Fruit fly (Drosophila melanogaster) whole organism, pupa: ENCODE measurements around the gene CG5043.

Experiments
- CG10348 ChIP-seq: fragments of 200-800 bp; sonication (Bioruptor generic); IDR thresholded peaks from 2 replicates; pipeline ENCODE4 v1.3.6; 2022; ENCODE audit warnings: missing biosample characterization, missing genetic modification characterization
- CG12605 ChIP-seq: fragments of 200-800 bp; sonication (Bioruptor generic); IDR thresholded peaks from 2 replicates; pipeline ENCODE4 v1.3.6; 2022; ENCODE audit warnings: missing biosample characterization, missing genetic modification characterization
- CG13204 ChIP-seq: fragments of 200-800 bp; sonication (Bioruptor generic); optimal IDR thresholded peaks from 2 replicates; lab custom pipeline; 2018; ENCODE audit warnings: missing biosample characterization, mild to moderate bottlenecking, missing genetic modification characterization, moderate library complexity
- CG14655 ChIP-seq: fragments of 200-800 bp; sonication (Bioruptor generic); optimal IDR thresholded peaks from 3 replicates; lab custom pipeline; 2017; ENCODE audit warnings: mild to moderate bottlenecking, missing biosample characterization, missing genetic modification reagents, missing genetic modification characterization
- CG15710 ChIP-seq: fragments of 200-800 bp; sonication (Bioruptor generic); optimal IDR thresholded peaks from 2 replicates; lab custom pipeline; 2018; ENCODE audit warnings: missing biosample characterization, mild to moderate bottlenecking, missing genetic modification characterization, moderate library complexity
- CG17806 ChIP-seq: fragments of 200-800 bp; sonication (Bioruptor generic); optimal IDR thresholded peaks from 2 replicates; lab custom pipeline; 2018; ENCODE audit warnings: missing biosample characterization, mild to moderate bottlenecking, missing genetic modification characterization, moderate library complexity
- CG32121 ChIP-seq: fragments of 200-800 bp; sonication (Bioruptor generic); IDR thresholded peaks from 2 replicates; pipeline ENCODE4 v1.3.6; 2022; ENCODE audit warnings: missing biosample characterization, missing genetic modification characterization
- CG34367 ChIP-seq: fragments of 200-800 bp; sonication (Bioruptor generic); optimal IDR thresholded peaks from 2 replicates; lab custom pipeline; 2018; ENCODE audit warnings: missing biosample characterization, mild to moderate bottlenecking, missing genetic modification characterization
- CG4496 ChIP-seq: fragments of 200-800 bp; sonication (Bioruptor generic); IDR thresholded peaks from 3 replicates; pipeline ENCODE4 v1.3.6; 2022; ENCODE audit warnings: missing biosample characterization, missing genetic modification characterization
- CG8159 ChIP-seq: fragments of 200-800 bp; sonication (Bioruptor generic); optimal IDR thresholded peaks from 3 replicates; lab custom pipeline; 2018; ENCODE audit warnings: missing biosample characterization, mild to moderate bottlenecking, missing genetic modification characterization, moderate library complexity
- CG8301 ChIP-seq: fragments of 200-800 bp; sonication (Bioruptor generic); optimal IDR thresholded peaks from 2 replicates; lab custom pipeline; 2018; ENCODE audit warnings: missing biosample characterization, mild to moderate bottlenecking, missing genetic modification characterization
- CG9948 ChIP-seq: fragments of 200-800 bp; sonication (Bioruptor generic); optimal IDR thresholded peaks from 2 replicates; lab custom pipeline; 2018; ENCODE audit warnings: missing biosample characterization, mild to moderate bottlenecking, missing genetic modification characterization, moderate library complexity
- D1 ChIP-seq: fragments of 200-800 bp; sonication (Bioruptor generic); optimal IDR thresholded peaks from 2 replicates; lab custom pipeline; 2018; ENCODE audit warnings: missing biosample characterization, mild to moderate bottlenecking, missing genetic modification characterization, moderate library complexity
- EcR ChIP-seq: fragments of 200-800 bp; sonication (Bioruptor generic); optimal IDR thresholded peaks from 3 replicates; lab custom pipeline; 2019; ENCODE audit warnings: missing biosample characterization, missing genetic modification characterization, mild to moderate bottlenecking, moderate library complexity, missing genetic modification reagents
- Ets98B ChIP-seq: fragments of 200-800 bp; sonication (Bioruptor generic); IDR thresholded peaks from 2 replicates; pipeline ENCODE4 v1.3.6; 2022; ENCODE audit warnings: missing biosample characterization, missing genetic modification characterization
- Pif1A ChIP-seq: fragments of 200-800 bp; sonication (Bioruptor generic); optimal IDR thresholded peaks from 3 replicates; lab custom pipeline; 2016; ENCODE audit warnings: missing biosample characterization, missing genetic modification characterization
- Pif1B ChIP-seq: fragments of 200-800 bp; sonication (Bioruptor generic); optimal IDR thresholded peaks from 3 replicates; lab custom pipeline; 2016; ENCODE audit warnings: missing biosample characterization, missing genetic modification characterization
- Snoo ChIP-seq: fragments of 200-800 bp; sonication (Bioruptor generic); optimal IDR thresholded peaks from 3 replicates; lab custom pipeline; 2017; ENCODE audit warnings: missing biosample characterization, mild to moderate bottlenecking, missing genetic modification characterization, inconsistent platforms
- fd96Ca ChIP-seq: fragments of 200-800 bp; sonication (Bioruptor generic); IDR thresholded peaks from 3 replicates; pipeline ENCODE4 v1.3.6; 2022; ENCODE audit warnings: missing biosample characterization, missing genetic modification characterization
- gl ChIP-seq: fragments of 200-800 bp; sonication (Bioruptor generic); optimal IDR thresholded peaks from 2 replicates; lab custom pipeline; 2018; ENCODE audit warnings: missing biosample characterization, mild to moderate bottlenecking, missing genetic modification characterization
- rn ChIP-seq: fragments of 200-800 bp; sonication (Bioruptor generic); IDR thresholded peaks from 2 replicates; pipeline ENCODE4 v1.3.6; 2022; ENCODE audit warnings: missing biosample characterization, missing genetic modification characterization

Gene CG5043

DNA sequence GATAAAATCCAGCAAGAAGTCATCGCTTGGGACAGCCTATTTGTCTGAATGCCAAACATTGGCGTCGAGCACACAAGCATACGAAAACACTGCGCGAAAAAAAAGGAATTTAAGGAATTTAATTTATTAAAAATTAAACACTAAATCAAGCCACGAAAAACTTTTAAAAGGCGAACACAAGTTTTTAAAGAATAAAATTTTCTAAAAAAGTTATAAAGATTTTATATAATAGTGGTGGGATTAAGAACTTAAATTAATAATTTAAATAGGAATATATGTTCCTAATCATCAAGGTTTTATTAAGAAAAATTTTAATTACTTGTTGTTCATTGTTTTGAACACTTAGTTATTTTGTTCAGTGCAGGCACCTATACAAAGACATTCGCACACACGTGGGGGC lies 12.3 kb upstream of the CG5043 start:
- TF ChIP-seq EcR (GFP tag; lab: Kevin White, UChicago) (no peak), CG15710 (tag; lab: Kevin White, UChicago) (peak; percentile 70), gl (tag; lab: Kevin White, UChicago) (no peak), Ets98B (no peak), CG14655 (GFP tag; lab: Kevin White, UChicago) (peak; percentile 74), CG32121 (no peak), CG12605 (GFP tag; lab: Robert Waterston, UW) (no peak), CG8159 (tag; lab: Kevin White, UChicago) (peak; percentile 79), fd96Ca (GFP tag; lab: Robert Waterston, UW) (no peak), Pif1A (no peak), CG8301 (tag; lab: Kevin White, UChicago) (no peak), CG17806 (tag; lab: Kevin White, UChicago) (peak; percentile 62), CG34367 (tag; lab: Kevin White, UChicago) (peak; percentile 6), D1 (tag; lab: Kevin White, UChicago) (peak; percentile 20), CG9948 (tag; lab: Kevin White, UChicago) (peak; percentile 73)
- TF ChIP-seq, all 21 proteins: peak for 7

DNA sequence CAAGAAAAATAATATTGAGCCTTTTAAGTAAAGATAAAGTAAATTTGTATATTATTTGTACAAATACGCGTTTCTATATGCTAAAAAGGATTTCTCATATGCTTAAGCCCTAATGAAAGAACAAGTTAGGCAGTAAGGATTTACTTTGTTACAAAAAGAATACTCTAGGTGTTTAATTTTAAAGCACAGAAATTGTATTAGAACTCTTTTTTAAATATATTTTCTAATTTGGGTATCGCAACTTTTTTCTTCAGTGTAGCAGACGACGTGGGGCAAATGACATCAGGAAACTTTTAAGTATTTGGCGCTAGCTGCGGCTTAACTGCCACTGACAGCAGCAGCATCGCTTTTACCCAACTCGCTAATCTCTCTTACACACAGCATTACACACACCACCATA lies 11.6 kb upstream of the CG5043 start:
- TF ChIP-seq CG9948 (tag; lab: Kevin White, UChicago): peak; percentile 9
- TF ChIP-seq CG15710 (tag; lab: Kevin White, UChicago): peak; percentile 15
- no peak for TF ChIP-seq gl (tag; lab: Kevin White, UChicago)
- TF ChIP-seq EcR (GFP tag; lab: Kevin White, UChicago): no peak
- TF ChIP-seq CG8159 (tag; lab: Kevin White, UChicago): peak; percentile 37
- no peak for TF ChIP-seq CG32121

DNA sequence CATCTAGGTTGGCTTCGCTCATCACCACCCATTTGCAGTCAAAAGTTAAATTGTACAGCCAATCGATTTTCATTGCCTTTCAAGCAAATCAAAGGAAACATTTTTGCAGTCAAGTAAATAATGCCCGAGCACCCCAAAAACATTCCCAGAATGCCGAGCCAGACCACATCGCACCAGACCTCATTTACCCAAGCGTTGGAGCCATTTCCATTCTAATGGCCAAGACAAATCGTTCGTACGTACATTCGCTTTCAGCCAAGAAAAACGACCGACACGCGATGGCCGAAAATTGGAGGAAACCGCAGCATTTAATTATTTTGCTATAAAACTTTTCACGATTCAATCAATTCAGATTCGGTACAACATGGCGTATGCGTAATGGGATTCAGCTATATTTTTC lies 8.7 kb upstream of the CG5043 start:
- TF ChIP-seq CG13204 (no peak), rn (GFP tag; lab: Robert Waterston, UW) (no peak), CG12605 (GFP tag; lab: Robert Waterston, UW) (no peak), CG34367 (tag; lab: Kevin White, UChicago) (no peak), CG8159 (tag; lab: Kevin White, UChicago) (no peak), CG17806 (tag; lab: Kevin White, UChicago) (no peak), D1 (tag; lab: Kevin White, UChicago) (no peak), CG10348 (GFP tag; lab: Robert Waterston, UW) (no peak), Ets98B (no peak), CG15710 (tag; lab: Kevin White, UChicago) (no peak), CG32121 (no peak), EcR (GFP tag; lab: Kevin White, UChicago) (no peak), CG14655 (GFP tag; lab: Kevin White, UChicago) (no peak), CG9948 (tag; lab: Kevin White, UChicago) (no peak), CG4496 (no peak), Pif1A (no peak), fd96Ca (GFP tag; lab: Robert Waterston, UW) (no peak)

- peak; percentile 4 for TF ChIP-seq EcR (GFP tag; lab: Kevin White, UChicago)
- no peak for TF ChIP-seq gl (tag; lab: Kevin White, UChicago)
Measured at dm6 chr2L:17425412-17425811, 8.2 kb upstream of the CG5043 start.

DNA sequence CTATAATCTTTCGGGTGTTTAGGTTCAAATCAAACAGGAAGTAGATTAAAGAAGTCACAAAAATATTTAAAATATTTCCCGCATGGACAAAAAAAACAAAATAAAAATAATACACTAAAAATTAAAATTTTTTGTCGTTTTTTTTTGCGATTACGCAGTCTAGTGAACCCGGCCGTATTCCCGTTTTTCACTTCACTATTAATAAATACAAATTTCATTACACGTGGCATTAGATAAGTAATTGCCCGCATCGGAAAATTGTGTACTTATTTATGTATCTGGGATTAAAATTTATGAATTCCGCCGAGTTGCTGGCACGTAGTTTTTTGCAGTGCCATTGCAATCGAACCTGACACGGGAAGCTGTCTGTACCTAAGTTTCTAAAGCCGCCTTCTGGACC lies 6.5 kb upstream of the CG5043 start:
- no peak for TF ChIP-seq rn (GFP tag; lab: Robert Waterston, UW)
- TF ChIP-seq CG34367 (tag; lab: Kevin White, UChicago): no peak
- no peak for TF ChIP-seq Snoo (tag; lab: Kevin White, UChicago)
- peak; percentile 46 for TF ChIP-seq CG8159 (tag; lab: Kevin White, UChicago)
- no peak; the same call in 1 of the 2 replicates for TF ChIP-seq CG32121
- TF ChIP-seq Ets98B: no peak
- no peak for TF ChIP-seq CG4496
- no peak for TF ChIP-seq CG10348 (GFP tag; lab: Robert Waterston, UW)
- TF ChIP-seq CG17806 (tag; lab: Kevin White, UChicago): peak; percentile 11
- TF ChIP-seq CG9948 (tag; lab: Kevin White, UChicago): peak; percentile 21
- TF ChIP-seq CG15710 (tag; lab: Kevin White, UChicago): peak; percentile 42
- peak; percentile 42 for TF ChIP-seq Pif1A
- no peak for TF ChIP-seq Pif1B (GFP tag; lab: Kevin White, UChicago)
- TF ChIP-seq CG12605 (GFP tag; lab: Robert Waterston, UW): no peak
- TF ChIP-seq CG14655 (GFP tag; lab: Kevin White, UChicago): peak; percentile 60
- TF ChIP-seq CG8301 (tag; lab: Kevin White, UChicago): peak; percentile 18
- no peak for TF ChIP-seq gl (tag; lab: Kevin White, UChicago)
- TF ChIP-seq fd96Ca (GFP tag; lab: Robert Waterston, UW): peak; percentile 47; the same call in 1 of the 3 replicates

DNA sequence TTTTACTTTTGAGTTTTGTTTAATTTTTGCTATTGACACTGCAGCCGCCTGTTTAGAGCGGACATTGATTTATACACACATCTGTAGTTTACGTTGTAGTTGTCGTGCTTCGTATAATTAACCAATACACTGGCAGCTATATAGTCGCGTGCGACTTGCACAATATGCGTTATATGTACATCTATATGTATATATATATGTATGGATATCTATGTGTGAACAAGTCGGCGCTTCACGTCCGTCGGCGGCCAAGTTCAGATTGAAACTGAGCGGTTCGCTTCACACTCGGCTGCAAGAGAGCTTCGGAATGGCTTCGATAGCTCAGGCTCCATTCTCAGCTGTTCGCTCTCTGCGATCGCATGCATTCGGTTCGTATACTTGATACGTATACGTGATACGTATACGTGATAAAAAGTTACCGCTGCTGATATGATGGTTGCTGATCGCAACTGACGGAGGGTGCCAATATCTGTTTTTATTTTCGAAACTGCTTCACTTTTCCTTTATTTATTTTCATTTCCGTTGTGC lies 5.7 kb upstream of the CG5043 start:
- TF ChIP-seq Snoo (tag; lab: Kevin White, UChicago): peak; percentile 22
- TF ChIP-seq Ets98B: peak; percentile 72
- TF ChIP-seq CG4496: peak; percentile 60; the same call in 2 of the 3 replicates
- TF ChIP-seq CG32121: peak; percentile 50; the same call in 1 of the 2 replicates
- no peak for TF ChIP-seq D1 (tag; lab: Kevin White, UChicago)
- TF ChIP-seq CG8159 (tag; lab: Kevin White, UChicago): peak; percentile 49
- peak; percentile 42 for TF ChIP-seq CG17806 (tag; lab: Kevin White, UChicago)
- TF ChIP-seq Pif1B (GFP tag; lab: Kevin White, UChicago): peak; percentile 72
- peak; percentile 63 for TF ChIP-seq CG12605 (GFP tag; lab: Robert Waterston, UW)
- TF ChIP-seq EcR (GFP tag; lab: Kevin White, UChicago): peak; percentile 83
- peak; percentile 56 for TF ChIP-seq Pif1A
- no peak for TF ChIP-seq CG9948 (tag; lab: Kevin White, UChicago)
- peak; percentile 57 for TF ChIP-seq gl (tag; lab: Kevin White, UChicago)
- no peak; the same call in 2 of the 3 replicates for TF ChIP-seq fd96Ca (GFP tag; lab: Robert Waterston, UW)
- peak; percentile 5 for TF ChIP-seq CG8301 (tag; lab: Kevin White, UChicago)
- peak; percentile 56 for TF ChIP-seq CG13204
- peak; percentile 27 for TF ChIP-seq CG34367 (tag; lab: Kevin White, UChicago)
- TF ChIP-seq CG14655 (GFP tag; lab: Kevin White, UChicago): peak; percentile 43
- no peak for TF ChIP-seq CG10348 (GFP tag; lab: Robert Waterston, UW)
- TF ChIP-seq CG15710 (tag; lab: Kevin White, UChicago): peak; percentile 10
- no peak for TF ChIP-seq rn (GFP tag; lab: Robert Waterston, UW)
